Worm (Caenorhabditis elegans): Measurements from ENCODE around the gene nhr-255.

ce11 chrX:15759222-15759621 lies 16.8 kb downstream of the nhr-255 start:
- TF ChIP-seq nhr-237 (tag; optimal IDR thresholded peaks at IDR 0.05) (no peak), nhr-77 (tag; optimal IDR thresholded peaks at IDR 0.05) (no peak), tra-1 (GFP tag; IDR thresholded peaks at IDR 0.05) (no peak), nhr-25 (tag; optimal IDR thresholded peaks at IDR 0.05; ENCODE audit: borderline replicate concordance, insufficient read depth) (no peak), nhr-76 (tag; optimal IDR thresholded peaks at IDR 0.05) (no peak), zag-1 (tag; optimal IDR thresholded peaks at IDR 0.05) (no peak), ama-1 (optimal IDR thresholded peaks at IDR 0.05) (no peak), cey-2 (tag; optimal IDR thresholded peaks at IDR 0.05; ENCODE audit: borderline replicate concordance, insufficient read depth) (no peak), R02D3.7 (tag; optimal IDR thresholded peaks at IDR 0.05) (no peak), ZK546.5 (tag; optimal IDR thresholded peaks at IDR 0.05) (no peak)
